Fruit fly (Drosophila melanogaster) whole organism, pupa: ENCODE measurements around the gene CG34174.
A peak's percentile ranks its signal among the peaks of the same experiment; 100 is the strongest.

Experiments used
- CG10348 ChIP-seq: fragments of 200-800 bp; sonication (Bioruptor generic); IDR thresholded peaks from 2 replicates; pipeline ENCODE4 v1.3.6; 2022; ENCODE audit warnings: missing biosample characterization, missing genetic modification characterization
- CG12605 ChIP-seq: fragments of 200-800 bp; sonication (Bioruptor generic); IDR thresholded peaks from 2 replicates; pipeline ENCODE4 v1.3.6; 2022; ENCODE audit warnings: missing biosample characterization, missing genetic modification characterization
- CG13204 ChIP-seq: fragments of 200-800 bp; sonication (Bioruptor generic); optimal IDR thresholded peaks from 2 replicates; lab custom pipeline; 2018; ENCODE audit warnings: missing biosample characterization, mild to moderate bottlenecking, missing genetic modification characterization, moderate library complexity
- CG14655 ChIP-seq: fragments of 200-800 bp; sonication (Bioruptor generic); optimal IDR thresholded peaks from 3 replicates; lab custom pipeline; 2017; ENCODE audit warnings: mild to moderate bottlenecking, missing biosample characterization, missing genetic modification reagents, missing genetic modification characterization
- CG15710 ChIP-seq: fragments of 200-800 bp; sonication (Bioruptor generic); optimal IDR thresholded peaks from 2 replicates; lab custom pipeline; 2018; ENCODE audit warnings: missing biosample characterization, mild to moderate bottlenecking, missing genetic modification characterization, moderate library complexity
- CG17806 ChIP-seq: fragments of 200-800 bp; sonication (Bioruptor generic); optimal IDR thresholded peaks from 2 replicates; lab custom pipeline; 2018; ENCODE audit warnings: missing biosample characterization, mild to moderate bottlenecking, missing genetic modification characterization, moderate library complexity
- CG32121 ChIP-seq: fragments of 200-800 bp; sonication (Bioruptor generic); IDR thresholded peaks from 2 replicates; pipeline ENCODE4 v1.3.6; 2022; ENCODE audit warnings: missing biosample characterization, missing genetic modification characterization
- CG34367 ChIP-seq: fragments of 200-800 bp; sonication (Bioruptor generic); optimal IDR thresholded peaks from 2 replicates; lab custom pipeline; 2018; ENCODE audit warnings: missing biosample characterization, mild to moderate bottlenecking, missing genetic modification characterization
- CG4496 ChIP-seq: fragments of 200-800 bp; sonication (Bioruptor generic); IDR thresholded peaks from 3 replicates; pipeline ENCODE4 v1.3.6; 2022; ENCODE audit warnings: missing biosample characterization, missing genetic modification characterization
- CG8159 ChIP-seq: fragments of 200-800 bp; sonication (Bioruptor generic); optimal IDR thresholded peaks from 3 replicates; lab custom pipeline; 2018; ENCODE audit warnings: missing biosample characterization, mild to moderate bottlenecking, missing genetic modification characterization, moderate library complexity
- CG8301 ChIP-seq: fragments of 200-800 bp; sonication (Bioruptor generic); optimal IDR thresholded peaks from 2 replicates; lab custom pipeline; 2018; ENCODE audit warnings: missing biosample characterization, mild to moderate bottlenecking, missing genetic modification characterization
- CG9948 ChIP-seq: fragments of 200-800 bp; sonication (Bioruptor generic); optimal IDR thresholded peaks from 2 replicates; lab custom pipeline; 2018; ENCODE audit warnings: missing biosample characterization, mild to moderate bottlenecking, missing genetic modification characterization, moderate library complexity
- D1 ChIP-seq: fragments of 200-800 bp; sonication (Bioruptor generic); optimal IDR thresholded peaks from 2 replicates; lab custom pipeline; 2018; ENCODE audit warnings: missing biosample characterization, mild to moderate bottlenecking, missing genetic modification characterization, moderate library complexity
- EcR ChIP-seq: fragments of 200-800 bp; sonication (Bioruptor generic); optimal IDR thresholded peaks from 3 replicates; lab custom pipeline; 2019; ENCODE audit warnings: missing biosample characterization, missing genetic modification characterization, mild to moderate bottlenecking, moderate library complexity, missing genetic modification reagents
- Ets98B ChIP-seq: fragments of 200-800 bp; sonication (Bioruptor generic); IDR thresholded peaks from 2 replicates; pipeline ENCODE4 v1.3.6; 2022; ENCODE audit warnings: missing biosample characterization, missing genetic modification characterization
- Pif1A ChIP-seq: fragments of 200-800 bp; sonication (Bioruptor generic); optimal IDR thresholded peaks from 3 replicates; lab custom pipeline; 2016; ENCODE audit warnings: missing biosample characterization, missing genetic modification characterization
- Pif1B ChIP-seq: fragments of 200-800 bp; sonication (Bioruptor generic); optimal IDR thresholded peaks from 3 replicates; lab custom pipeline; 2016; ENCODE audit warnings: missing biosample characterization, missing genetic modification characterization
- Snoo ChIP-seq: fragments of 200-800 bp; sonication (Bioruptor generic); optimal IDR thresholded peaks from 3 replicates; lab custom pipeline; 2017; ENCODE audit warnings: missing biosample characterization, mild to moderate bottlenecking, missing genetic modification characterization, inconsistent platforms
- fd96Ca ChIP-seq: fragments of 200-800 bp; sonication (Bioruptor generic); IDR thresholded peaks from 3 replicates; pipeline ENCODE4 v1.3.6; 2022; ENCODE audit warnings: missing biosample characterization, missing genetic modification characterization
- gl ChIP-seq: fragments of 200-800 bp; sonication (Bioruptor generic); optimal IDR thresholded peaks from 2 replicates; lab custom pipeline; 2018; ENCODE audit warnings: missing biosample characterization, mild to moderate bottlenecking, missing genetic modification characterization
- rn ChIP-seq: fragments of 200-800 bp; sonication (Bioruptor generic); IDR thresholded peaks from 2 replicates; pipeline ENCODE4 v1.3.6; 2022; ENCODE audit warnings: missing biosample characterization, missing genetic modification characterization

CG34174 gene

DNA sequence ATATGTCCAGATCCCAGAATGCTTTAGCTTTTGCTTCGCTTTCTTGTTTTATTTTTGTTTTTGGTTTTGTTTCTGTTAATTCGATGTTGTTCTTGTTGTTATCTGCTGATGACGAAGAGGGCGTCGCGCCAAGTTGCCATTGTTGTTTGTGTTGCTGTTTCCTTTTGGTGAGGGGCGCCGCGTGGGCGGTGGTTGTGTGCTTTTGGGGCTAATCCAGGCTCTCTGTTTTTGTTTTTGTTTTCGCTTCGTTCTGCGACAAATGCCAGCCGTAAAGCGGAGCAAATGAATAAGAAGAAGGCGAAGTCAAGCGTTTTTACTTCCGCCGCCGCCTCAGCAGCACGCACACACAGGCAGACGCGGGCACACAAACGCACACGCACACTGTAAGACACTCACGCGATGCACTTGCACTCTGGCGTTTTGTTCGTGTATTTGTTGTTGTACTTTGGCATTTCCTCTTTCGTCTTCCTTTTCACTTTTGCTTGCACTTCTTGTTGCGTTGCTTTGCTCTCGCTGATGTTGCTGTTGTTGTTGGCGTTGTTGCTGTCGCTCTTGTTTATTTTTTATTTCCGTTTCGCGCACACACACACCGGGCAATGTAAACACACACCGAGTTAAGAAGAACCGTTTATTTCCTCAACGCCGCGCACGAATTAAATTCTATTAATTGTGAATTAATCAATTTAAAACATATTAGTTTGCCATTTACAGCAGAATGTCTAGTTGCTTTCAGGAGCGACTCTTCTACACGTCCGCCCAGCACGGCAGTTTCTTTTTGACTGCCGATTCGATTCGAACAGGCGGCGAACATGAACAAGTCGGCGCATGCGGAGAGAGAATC lies 35.9 kb upstream of the CG34174 start, which contains the start of gene aop:
TSS of gene aop (minus strand) at position 786 of the 841 bp plus-strand sequence.
- TF ChIP-seq CG15710 (tag; lab: Kevin White, UChicago): no peak
- peak; percentile 10 for TF ChIP-seq CG8301 (tag; lab: Kevin White, UChicago)
- peak; percentile 30 for TF ChIP-seq Snoo
- no peak for TF ChIP-seq CG12605 (GFP tag; lab: Robert Waterston, UW)
- peak; percentile 22 for TF ChIP-seq gl (tag; lab: Kevin White, UChicago)
- TF ChIP-seq CG14655 (GFP tag; lab: Kevin White, UChicago): peak; percentile 30
- TF ChIP-seq Ets98B (GFP tag; lab: Robert Waterston, UW): no peak
- TF ChIP-seq CG10348: no peak
- peak; percentile 42 for TF ChIP-seq CG34367 (tag; lab: Kevin White, UChicago)
- TF ChIP-seq CG9948 (tag; lab: Kevin White, UChicago): peak; percentile 5
- no peak for TF ChIP-seq CG32121 (GFP tag; lab: Robert Waterston, UW)
- TF ChIP-seq Pif1B (GFP tag; lab: Kevin White, UChicago): peak; percentile 44
- no peak for TF ChIP-seq D1 (tag; lab: Kevin White, UChicago)
- TF ChIP-seq CG8159 (tag; lab: Kevin White, UChicago): peak; percentile 24
- no peak; the same call in 2 of the 3 replicates for TF ChIP-seq fd96Ca (GFP tag; lab: Robert Waterston, UW)
- TF ChIP-seq EcR (GFP tag; lab: Kevin White, UChicago): peak; percentile 77
- TF ChIP-seq CG4496 (GFP tag; lab: Robert Waterston, UW): 0 out of 3 replicates have a peak, but pooled peaks have one; percentile 23
- TF ChIP-seq CG13204 (GFP tag; lab: Kevin White, UChicago): peak; percentile 57
- peak; percentile 38 for TF ChIP-seq Pif1A
- 0 out of 2 replicates have a peak, but pooled peaks have one; percentile 36 for TF ChIP-seq rn (GFP tag; lab: Robert Waterston, UW)
- no peak for TF ChIP-seq CG17806 (tag; lab: Kevin White, UChicago)

DNA sequence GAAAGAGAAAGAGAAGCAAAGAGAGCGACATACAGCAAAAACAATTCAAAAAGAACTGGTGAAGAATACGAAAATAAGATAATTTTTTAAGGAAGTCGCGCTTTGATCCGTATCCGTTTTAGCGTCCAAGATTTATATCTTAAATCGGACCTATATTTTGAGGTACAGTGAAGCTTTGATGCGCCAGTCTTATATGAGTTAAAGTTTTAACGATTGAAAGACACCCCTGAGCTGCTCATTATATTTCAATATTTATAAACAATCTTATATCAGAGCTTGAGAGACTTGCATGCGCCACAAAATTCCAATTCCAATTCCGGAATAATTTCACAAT lies 35.3 kb upstream of the CG34174 start:
- peak; percentile 19 for TF ChIP-seq Ets98B (GFP tag; lab: Robert Waterston, UW)
- peak; percentile 49 for TF ChIP-seq CG4496 (GFP tag; lab: Robert Waterston, UW)
- TF ChIP-seq CG12605 (GFP tag; lab: Robert Waterston, UW): 0 out of 2 replicates have a peak, but pooled peaks have one; percentile 23
- TF ChIP-seq CG14655 (GFP tag; lab: Kevin White, UChicago): no peak
- TF ChIP-seq, all 21 proteins: peak for 3

DNA sequence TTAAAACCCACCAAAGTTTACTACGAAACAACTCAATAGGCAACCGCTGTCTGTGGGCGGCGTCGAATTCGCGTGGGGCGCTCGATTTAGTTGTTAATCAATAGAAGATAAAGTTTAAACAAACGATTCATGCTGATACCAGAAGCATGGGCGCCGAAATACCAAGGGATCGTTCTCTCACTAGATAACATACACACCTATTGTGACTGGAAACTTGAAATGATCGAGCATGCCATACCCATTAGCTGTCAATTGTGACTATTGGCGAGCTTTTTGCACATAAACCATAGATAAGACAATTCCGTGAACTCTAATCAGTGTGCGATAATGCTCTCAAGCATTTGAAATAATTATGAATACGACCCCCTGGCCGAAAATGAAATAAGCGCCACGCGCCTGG lies 34.7 kb upstream of the CG34174 start:
- no peak for TF ChIP-seq CG8159 (tag; lab: Kevin White, UChicago)
- no peak for TF ChIP-seq CG17806 (tag; lab: Kevin White, UChicago)
- TF ChIP-seq CG10348: no peak
- TF ChIP-seq fd96Ca (GFP tag; lab: Robert Waterston, UW): 0 out of 3 replicates have a peak, but pooled peaks have one; percentile 5

DNA sequence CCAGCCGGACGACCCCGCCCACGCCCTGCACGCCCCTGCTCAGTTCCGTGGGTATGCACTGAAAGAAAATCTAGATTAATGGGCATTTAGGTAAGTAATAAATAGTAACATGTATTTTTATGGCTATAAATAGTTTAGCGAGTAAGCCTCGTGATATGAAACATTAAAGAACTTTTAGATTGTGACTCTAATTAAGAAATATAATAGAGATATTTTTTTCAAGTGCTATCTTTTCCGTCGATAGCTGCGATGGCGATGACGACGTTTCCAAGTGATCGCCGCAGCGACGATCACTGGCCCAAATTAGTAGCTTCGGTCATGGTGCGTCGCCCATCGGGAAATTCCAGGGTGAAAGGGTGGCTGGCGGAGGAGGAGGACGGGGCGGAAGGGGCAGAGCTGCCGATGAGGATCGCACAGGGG lies 33.9 kb upstream of the CG34174 start:
- peak; percentile 73 for TF ChIP-seq Snoo
- TF ChIP-seq fd96Ca (GFP tag; lab: Robert Waterston, UW): peak; percentile 82; the same call in 2 of the 3 replicates
- peak; percentile 89 for TF ChIP-seq CG8301 (tag; lab: Kevin White, UChicago)
- peak; percentile 50; the same call in 1 of the 2 replicates for TF ChIP-seq CG10348
- peak; percentile 88 for TF ChIP-seq Pif1A
- peak; percentile 85 for TF ChIP-seq CG15710 (tag; lab: Kevin White, UChicago)
- TF ChIP-seq rn (GFP tag; lab: Robert Waterston, UW): peak; percentile 78
- TF ChIP-seq CG9948 (tag; lab: Kevin White, UChicago): peak; percentile 89
- TF ChIP-seq CG14655 (GFP tag; lab: Kevin White, UChicago): peak; percentile 90
- TF ChIP-seq CG32121 (GFP tag; lab: Robert Waterston, UW): peak; percentile 90
- TF ChIP-seq gl (tag; lab: Kevin White, UChicago): peak; percentile 67
- peak; percentile 69 for TF ChIP-seq CG13204 (GFP tag; lab: Kevin White, UChicago)
- TF ChIP-seq CG34367 (tag; lab: Kevin White, UChicago): peak; percentile 80
- TF ChIP-seq CG4496 (GFP tag; lab: Robert Waterston, UW): peak; percentile 90
- peak; percentile 61 for TF ChIP-seq EcR (GFP tag; lab: Kevin White, UChicago)
- peak; percentile 89 for TF ChIP-seq CG8159 (tag; lab: Kevin White, UChicago)
- peak; percentile 42 for TF ChIP-seq D1 (tag; lab: Kevin White, UChicago)
- peak; percentile 89 for TF ChIP-seq CG17806 (tag; lab: Kevin White, UChicago)
- TF ChIP-seq CG12605 (GFP tag; lab: Robert Waterston, UW): peak; percentile 89
- TF ChIP-seq Ets98B (GFP tag; lab: Robert Waterston, UW): peak; percentile 91
- peak; percentile 78 for TF ChIP-seq Pif1B (GFP tag; lab: Kevin White, UChicago)
- TF ChIP-seq, all 21 proteins: peak for 21

DNA sequence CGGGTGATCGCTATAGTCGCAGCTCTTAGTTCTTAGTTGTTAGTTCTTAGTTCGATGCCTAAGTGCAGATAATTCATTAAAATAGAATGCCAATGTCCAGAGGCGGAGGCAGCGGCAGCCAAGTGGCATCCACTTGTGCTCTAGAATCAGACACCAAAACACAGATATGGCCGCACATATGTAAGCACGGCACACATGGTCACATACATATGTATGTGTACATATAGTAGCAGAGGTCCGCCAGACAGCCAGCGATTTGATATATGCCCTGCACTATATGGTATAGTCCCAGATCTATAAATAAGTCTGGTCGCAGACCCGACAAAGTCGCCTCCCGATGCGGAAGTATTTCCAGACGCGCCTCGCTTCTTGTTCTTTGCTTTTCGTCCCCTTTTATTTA lies 33.4 kb upstream of the CG34174 start:
- no peak for TF ChIP-seq CG17806 (tag; lab: Kevin White, UChicago)
- peak; percentile 15; the same call in 1 of the 2 replicates for TF ChIP-seq CG32121 (GFP tag; lab: Robert Waterston, UW)
- TF ChIP-seq, all 21 proteins: peak for 1
